Worm (Caenorhabditis elegans): ENCODE measurements around the gene gpb-1.
A peak's percentile ranks its signal among the peaks of the same experiment; 100 is the strongest.

gpb-1 gene

ce11 chrII:11742320-11742719 lies 6.1 kb downstream of the gpb-1 start:
- TF ChIP-seq nhr-237 (tag; optimal IDR thresholded peaks at IDR 0.05) (no peak), sem-4 (tag; optimal IDR thresholded peaks at IDR 0.05) (no peak), ceh-16 (tag; optimal IDR thresholded peaks at IDR 0.05) (no peak), C34F6.9 (tag; optimal IDR thresholded peaks at IDR 0.05) (no peak), unc-39 (tag; optimal IDR thresholded peaks at IDR 0.05) (no peak), ama-1 (optimal IDR thresholded peaks at IDR 0.05) (no peak), nhr-21 (tag; optimal IDR thresholded peaks at IDR 0.05) (no peak), peb-1 (tag; optimal IDR thresholded peaks at IDR 0.05) (no peak)

ce11 chrII:11739199-11739598 lies 9.2 kb downstream of the gpb-1 start, which contains the start of gene ctsa-1.2:
Gene ctsa-1.2 (plus strand): TSS chrII:11739358.
- no peak for TF ChIP-seq unc-55 (GFP tag; optimal IDR thresholded peaks at IDR 0.05)
- no peak for TF ChIP-seq unc-39 (tag; optimal IDR thresholded peaks at IDR 0.05)
- peak; percentile 52 for TF ChIP-seq sma-9 (GFP tag; optimal IDR thresholded peaks at IDR 0.05)
- no peak for TF ChIP-seq sma-9 (tag; optimal IDR thresholded peaks at IDR 0.05)
- peak; percentile 38 for TF ChIP-seq fos-1 (tag; optimal IDR thresholded peaks at IDR 0.05)
- TF ChIP-seq nhr-6 (tag; optimal IDR thresholded peaks at IDR 0.05) = no peak
- TF ChIP-seq lin-13 (GFP tag; optimal IDR thresholded peaks at IDR 0.05) = no peak
- no peak for TF ChIP-seq gmeb-1 (tag; optimal IDR thresholded peaks at IDR 0.05)
- TF ChIP-seq skn-1 (tag; optimal IDR thresholded peaks at IDR 0.05) = no peak
- TF ChIP-seq dmd-4 (tag; optimal IDR thresholded peaks at IDR 0.05) = no peak
- TF ChIP-seq nhr-21 (tag; optimal IDR thresholded peaks at IDR 0.05) = no peak
- no peak for TF ChIP-seq nhr-12 (tag; optimal IDR thresholded peaks at IDR 0.05)
- TF ChIP-seq ceh-16 (tag; optimal IDR thresholded peaks at IDR 0.05) = no peak
- no peak for TF ChIP-seq nhr-10 (tag; optimal IDR thresholded peaks at IDR 0.05)
- TF ChIP-seq nhr-11 (tag; optimal IDR thresholded peaks at IDR 0.05) = no peak
- TF ChIP-seq F13H6.1 (tag; optimal IDR thresholded peaks at IDR 0.05) = no peak

ce11 chrII:11737347-11737746 lies 11.1 kb downstream of the gpb-1 start:
- TF ChIP-seq Y55F3AM.14 (GFP tag; optimal IDR thresholded peaks at IDR 0.05) = no peak
- peak; percentile 71 for TF ChIP-seq nhr-21 (tag; optimal IDR thresholded peaks at IDR 0.05)
- peak; percentile 83 for TF ChIP-seq nhr-25 (tag; optimal IDR thresholded peaks at IDR 0.05)
- no peak for TF ChIP-seq nhr-11 (tag; optimal IDR thresholded peaks at IDR 0.05)
- no peak for TF ChIP-seq snpc-4 (tag; optimal IDR thresholded peaks at IDR 0.05)
- TF ChIP-seq nhr-12 (tag; optimal IDR thresholded peaks at IDR 0.05) = no peak
- no peak for TF ChIP-seq elt-3 (tag; optimal IDR thresholded peaks at IDR 0.05)
- peak; percentile 57 for TF ChIP-seq fos-1 (tag; optimal IDR thresholded peaks at IDR 0.05)
- TF ChIP-seq nhr-129 (tag; optimal IDR thresholded peaks at IDR 0.05) = peak; percentile 52
- no peak for TF ChIP-seq mab-5 (tag; optimal IDR thresholded peaks at IDR 0.05)
- TF ChIP-seq nhr-6 (tag; optimal IDR thresholded peaks at IDR 0.05) = peak; percentile 12
- no peak for TF ChIP-seq ZK546.5 (tag; optimal IDR thresholded peaks at IDR 0.05)
- peak; percentile 38 for TF ChIP-seq F13H6.1 (tag; optimal IDR thresholded peaks at IDR 0.05)
- TF ChIP-seq sma-9 (GFP tag; optimal IDR thresholded peaks at IDR 0.05) = peak; percentile 54
- TF ChIP-seq sma-9 (tag; optimal IDR thresholded peaks at IDR 0.05) = no peak
- TF ChIP-seq ama-1 (optimal IDR thresholded peaks at IDR 0.05) = no peak
- no peak for TF ChIP-seq unc-39 (tag; optimal IDR thresholded peaks at IDR 0.05)
- TF ChIP-seq egl-27 (tag; optimal IDR thresholded peaks at IDR 0.05) = no peak
- no peak for TF ChIP-seq dmd-4 (tag; optimal IDR thresholded peaks at IDR 0.05)
- TF ChIP-seq gmeb-1 (tag; optimal IDR thresholded peaks at IDR 0.05) = peak; percentile 27
- no peak for TF ChIP-seq unc-55 (GFP tag; optimal IDR thresholded peaks at IDR 0.05)
- TF ChIP-seq sma-3 (GFP tag; optimal IDR thresholded peaks at IDR 0.05) = peak; percentile 68
- TF ChIP-seq blmp-1 (tag; optimal IDR thresholded peaks at IDR 0.05; ENCODE audit: insufficient read depth) = peak; percentile 74
- peak in 1 of 2 experiments; percentile 46 for TF ChIP-seq lsy-2 (tag; optimal IDR thresholded peaks at IDR 0.05)
- TF ChIP-seq alr-1 (tag; optimal IDR thresholded peaks at IDR 0.05) = no peak
- no peak for TF ChIP-seq nhr-23 (tag; optimal IDR thresholded peaks at IDR 0.05)
- TF ChIP-seq lin-13 (GFP tag; optimal IDR thresholded peaks at IDR 0.05) = no peak

- TF ChIP-seq blmp-1 (tag; optimal IDR thresholded peaks at IDR 0.05; ENCODE audit: insufficient read depth) (no peak), elt-1 (tag; optimal IDR thresholded peaks at IDR 0.05) (peak; percentile 11)
Observed at ce11 chrII:11733850-11734249, 14.6 kb downstream of the gpb-1 start.

- no peak for TF ChIP-seq elt-3 (tag; optimal IDR thresholded peaks at IDR 0.05)
- TF ChIP-seq nhr-11 (tag; optimal IDR thresholded peaks at IDR 0.05) = no peak
- TF ChIP-seq nhr-129 (tag; optimal IDR thresholded peaks at IDR 0.05) = no peak
- TF ChIP-seq aly-2 (tag; optimal IDR thresholded peaks at IDR 0.05) = no peak
- no peak for TF ChIP-seq sma-3 (GFP tag; optimal IDR thresholded peaks at IDR 0.05)
- no peak for TF ChIP-seq sma-9 (GFP tag; optimal IDR thresholded peaks at IDR 0.05)
- no peak for TF ChIP-seq sma-9 (tag; optimal IDR thresholded peaks at IDR 0.05)
- peak; percentile 1 for TF ChIP-seq unc-55 (GFP tag; optimal IDR thresholded peaks at IDR 0.05)
- no peak for TF ChIP-seq mbf-1 (tag; optimal IDR thresholded peaks at IDR 0.05)
- no peak for TF ChIP-seq gmeb-1 (tag; optimal IDR thresholded peaks at IDR 0.05)
- no peak for TF ChIP-seq ceh-16 (tag; optimal IDR thresholded peaks at IDR 0.05)
- no peak for TF ChIP-seq F13H6.1 (tag; optimal IDR thresholded peaks at IDR 0.05)
- peak in 1 of 2 experiments; percentile 1 for TF ChIP-seq lsy-2 (tag; optimal IDR thresholded peaks at IDR 0.05)
- no peak for TF ChIP-seq nhr-21 (tag; optimal IDR thresholded peaks at IDR 0.05)
- no peak for TF ChIP-seq dmd-4 (tag; optimal IDR thresholded peaks at IDR 0.05)
- no peak for TF ChIP-seq sem-4 (tag; optimal IDR thresholded peaks at IDR 0.05)
- TF ChIP-seq ztf-4 (tag; optimal IDR thresholded peaks at IDR 0.05) = no peak
- peak; percentile 37 for TF ChIP-seq snpc-4 (tag; optimal IDR thresholded peaks at IDR 0.05)
Observed at ce11 chrII:11732513-11732912, 15.9 kb downstream of the gpb-1 start, which contains the start of gene F13D12.8. Gene F13D12.8 (minus strand): TSS chrII:11732594.

All from whole organism, L2 larva.